Fruit fly (Drosophila melanogaster) whole organism, embryonic: ENCODE data around the gene CG17168.

Experiments used
- Asciz ChIP-seq: fragments of 200-800 bp; sonication (Bioruptor generic); optimal IDR thresholded peaks from 2 replicates; lab custom pipeline; 2017; ENCODE audit warnings: missing biosample characterization, mild to moderate bottlenecking, missing genetic modification characterization, missing genetic modification reagents
- Atf6 ChIP-seq: fragments of 200-800 bp; sonication (Bioruptor generic); IDR thresholded peaks from 2 replicates; pipeline ENCODE4 v1.3.6; 2022; ENCODE audit warnings: missing biosample characterization, missing genetic modification characterization
- B-H1 ChIP-seq: fragments of 200-800 bp; sonication (Bioruptor generic); IDR thresholded peaks from 3 replicates; pipeline ENCODE4 v1.3.6; 2022; ENCODE audit warnings: missing biosample characterization, missing genetic modification characterization
- CG11695 ChIP-seq: fragments of 200-800 bp; sonication (Bioruptor generic); IDR thresholded peaks from 3 replicates; pipeline ENCODE4 v1.3.6; 2022; ENCODE audit warnings: missing biosample characterization, missing genetic modification characterization
- CG12155 ChIP-seq: fragments of 200-800 bp; sonication (Bioruptor generic); optimal IDR thresholded peaks from 3 replicates; lab custom pipeline; 2016; ENCODE audit warnings: missing biosample characterization, missing genetic modification characterization
- CG1233 ChIP-seq: fragments of 200-800 bp; sonication (Bioruptor generic); optimal IDR thresholded peaks from 4 replicates; lab custom pipeline; 2018; ENCODE audit warnings: missing biosample characterization, mild to moderate bottlenecking, missing genetic modification characterization
- CG12744 ChIP-seq: fragments of 200-800 bp; sonication (Bioruptor generic); optimal IDR thresholded peaks from 2 replicates; lab custom pipeline; 2016; ENCODE audit warnings: missing biosample characterization, missing genetic modification characterization
- CG16779 ChIP-seq: fragments of 200-800 bp; sonication (Bioruptor generic); IDR thresholded peaks from 2 replicates; pipeline ENCODE4 v1.3.6; 2022; ENCODE audit warnings: missing biosample characterization, missing genetic modification characterization
- CG18619 ChIP-seq: fragments of 200-800 bp; sonication (Bioruptor generic); optimal IDR thresholded peaks from 3 replicates; lab custom pipeline; 2017; ENCODE audit warnings: missing biosample characterization, mild to moderate bottlenecking, missing genetic modification characterization
- CG33213 ChIP-seq: fragments of 200-800 bp; sonication (Bioruptor generic); optimal IDR thresholded peaks from 3 replicates; lab custom pipeline; 2016; ENCODE audit warnings: missing biosample characterization, missing genetic modification characterization
- CG34422 ChIP-seq: fragments of 200-800 bp; sonication (Bioruptor generic); IDR thresholded peaks from 3 replicates; pipeline ENCODE4 v1.3.6; 2022; ENCODE audit warnings: missing biosample characterization, missing genetic modification characterization
- CG3995 ChIP-seq: fragments of 200-800 bp; sonication (Bioruptor generic); optimal IDR thresholded peaks from 3 replicates; lab custom pipeline; 2016; ENCODE audit warnings: missing biosample characterization, missing genetic modification characterization
- CG4328 ChIP-seq: fragments of 200-800 bp; sonication (Bioruptor generic); optimal IDR thresholded peaks from 3 replicates; lab custom pipeline; 2017; ENCODE audit warnings: missing biosample characterization, missing genetic modification reagents, missing genetic modification characterization
- CG4854 ChIP-seq: fragments of 200-800 bp; sonication (Bioruptor generic); optimal IDR thresholded peaks from 2 replicates; lab custom pipeline; 2016; ENCODE audit warnings: missing biosample characterization, missing genetic modification characterization, inconsistent platforms
- CG6683 ChIP-seq: fragments of 200-800 bp; sonication (Bioruptor generic); optimal IDR thresholded peaks from 2 replicates; lab custom pipeline; 2017; ENCODE audit warnings: missing biosample characterization, mild to moderate bottlenecking, missing genetic modification characterization, missing genetic modification reagents
- CG7372 ChIP-seq: fragments of 200-800 bp; sonication (Bioruptor generic); IDR thresholded peaks from 2 replicates; pipeline ENCODE4 v1.3.6; 2022; ENCODE audit warnings: missing biosample characterization, missing genetic modification characterization
- CG8924 ChIP-seq: fragments of 200-800 bp; optimal IDR thresholded peaks from 3 replicates; lab custom pipeline; 2019; ENCODE audit warnings: missing biosample characterization, mild to moderate bottlenecking, missing genetic modification characterization, moderate library complexity
- CG9797 ChIP-seq: fragments of 200-800 bp; sonication (Bioruptor generic); optimal IDR thresholded peaks from 3 replicates; lab custom pipeline; 2018; ENCODE audit warnings: missing biosample characterization, mild to moderate bottlenecking, missing genetic modification characterization
- CTCF ChIP-seq: fragments of 200-800 bp; sonication (Bioruptor generic); optimal IDR thresholded peaks from 2 replicates; lab custom pipeline; 2017; ENCODE audit warnings: missing biosample characterization, mild to moderate bottlenecking, missing genetic modification characterization, moderate library complexity
- Dbx ChIP-seq: fragments of 200-800 bp; sonication (Bioruptor generic); IDR thresholded peaks from 3 replicates; pipeline ENCODE4 v1.3.6; 2022; ENCODE audit warnings: missing biosample characterization, missing genetic modification characterization
- Drgx ChIP-seq: fragments of 200-800 bp; sonication (Bioruptor generic); IDR thresholded peaks from 2 replicates; pipeline ENCODE4 v1.3.6; 2022; ENCODE audit warnings: missing biosample characterization, missing genetic modification characterization
- HLHmδ ChIP-seq: fragments of 200-800 bp; sonication (Bioruptor generic); optimal IDR thresholded peaks from 2 replicates; lab custom pipeline; 2018; ENCODE audit warnings: missing biosample characterization, mild to moderate bottlenecking, missing genetic modification characterization, moderate library complexity
- Med ChIP-seq: fragments of 200-800 bp; sonication (Bioruptor generic); peaks from one replicate; lab custom pipeline; 2016; ENCODE audit warnings: missing biosample characterization, missing genetic modification characterization, mild to moderate bottlenecking, inconsistent platforms, moderate library complexity
- NK7.1 ChIP-seq: fragments of 200-800 bp; sonication (Bioruptor generic); optimal IDR thresholded peaks from 3 replicates; lab custom pipeline; 2016; ENCODE audit warnings: missing biosample characterization, missing genetic modification characterization
- Ptx1 ChIP-seq: fragments of 200-800 bp; sonication (Bioruptor generic); IDR thresholded peaks from 2 replicates; pipeline ENCODE4 v1.3.6; 2022; ENCODE audit warnings: missing biosample characterization, missing genetic modification characterization
- Sox102F ChIP-seq: fragments of 200-800 bp; sonication (Bioruptor generic); optimal IDR thresholded peaks from 2 replicates; lab custom pipeline; 2018; ENCODE audit warnings: missing biosample characterization, mild to moderate bottlenecking, missing genetic modification characterization, moderate library complexity
- Taf1 ChIP-seq: fragments of 200-800 bp; sonication (Bioruptor generic); IDR thresholded peaks from 2 replicates; pipeline ENCODE4 v1.3.6; 2022; ENCODE audit warnings: missing biosample characterization, missing genetic modification characterization
- Usf ChIP-seq: fragments of 200-800 bp; sonication (Bioruptor generic); optimal IDR thresholded peaks from 2 replicates; lab custom pipeline; 2017; ENCODE audit warnings: missing genotype, missing biosample characterization, missing genetic modification characterization
- br ChIP-seq: fragments of >200 bp; optimal IDR thresholded peaks from 2 replicates; lab custom pipeline; 2017
- crol ChIP-seq: fragments of 200-800 bp; sonication (Bioruptor generic); IDR thresholded peaks from 2 replicates; pipeline ENCODE4 v1.3.6; 2022; ENCODE audit warnings: missing biosample characterization, missing genetic modification characterization
- cwo ChIP-seq: fragments of 200-800 bp; sonication (Bioruptor generic); optimal IDR thresholded peaks from 3 replicates; lab custom pipeline; 2017; ENCODE audit warnings: missing biosample characterization, missing genetic modification characterization, mild to moderate bottlenecking, moderate library complexity, missing genetic modification reagents
- dpn ChIP-seq, 2 experiments: fragments of 200-800 bp; sonication (Bioruptor generic); optimal IDR thresholded peaks; 3 replicates each; lab custom pipeline; 2016; ENCODE audit warnings: missing biosample characterization in 2 of 2, missing genetic modification characterization in 2 of 2
- ewg ChIP-seq: fragments of 200-800 bp; sonication (Bioruptor generic); optimal IDR thresholded peaks from 3 replicates; lab custom pipeline; 2017; ENCODE audit warnings: mild to moderate bottlenecking, missing biosample characterization, missing genetic modification reagents, missing genetic modification characterization
- fd102C ChIP-seq: fragments of 200-800 bp; sonication (Bioruptor generic); optimal IDR thresholded peaks from 2 replicates; lab custom pipeline; 2018; ENCODE audit warnings: missing biosample characterization, mild to moderate bottlenecking, missing genetic modification characterization, moderate library complexity
- fd96Cb ChIP-seq: fragments of 200-800 bp; sonication (Bioruptor generic); optimal IDR thresholded peaks from 2 replicates; lab custom pipeline; 2018; ENCODE audit warnings: missing biosample characterization, mild to moderate bottlenecking, missing genetic modification characterization, moderate library complexity
- ftz-f1 ChIP-seq: fragments of 200-800 bp; sonication (Bioruptor generic); optimal IDR thresholded peaks from 2 replicates; lab custom pipeline; 2016; ENCODE audit warnings: missing biosample characterization, missing genetic modification characterization
- gt ChIP-seq: fragments of 200-800 bp; sonication (Bioruptor generic); IDR thresholded peaks from 2 replicates; pipeline ENCODE4 v1.3.6; 2022; ENCODE audit warnings: missing biosample characterization, missing genetic modification characterization
- kah ChIP-seq: fragments of 200-800 bp; sonication (Bioruptor generic); optimal IDR thresholded peaks from 2 replicates; lab custom pipeline; 2018; ENCODE audit warnings: missing biosample characterization, mild to moderate bottlenecking, missing genetic modification characterization
- ken ChIP-seq: fragments of 200-800 bp; sonication (Bioruptor generic); IDR thresholded peaks from 3 replicates; pipeline ENCODE4 v1.3.6; 2022; ENCODE audit warnings: missing biosample characterization, missing genetic modification characterization
- kni ChIP-seq: fragments of 200-800 bp; sonication (Bioruptor generic); optimal IDR thresholded peaks from 3 replicates; lab custom pipeline; 2017; ENCODE audit warnings: mild to moderate bottlenecking, missing biosample characterization, missing genetic modification reagents, missing genetic modification characterization
- lbe ChIP-seq: fragments of 200-800 bp; sonication (Bioruptor generic); optimal IDR thresholded peaks from 2 replicates; lab custom pipeline; 2016; ENCODE audit warnings: missing biosample characterization, mild to moderate bottlenecking, missing genetic modification characterization
- luna ChIP-seq: fragments of 200-800 bp; sonication (Bioruptor generic); optimal IDR thresholded peaks from 2 replicates; lab custom pipeline; 2016; ENCODE audit warnings: missing biosample characterization, missing genetic modification characterization
- mld ChIP-seq: fragments of 200-800 bp; sonication (Bioruptor generic); IDR thresholded peaks from 3 replicates; pipeline ENCODE4 v1.3.6; 2022; ENCODE audit warnings: missing biosample characterization, missing genetic modification characterization; ENCODE audit not compliant: partially characterized antibody
- repo ChIP-seq: fragments of 200-800 bp; sonication (Bioruptor generic); optimal IDR thresholded peaks from 2 replicates; lab custom pipeline; 2016; ENCODE audit warnings: missing biosample characterization, missing genetic modification characterization
- salm ChIP-seq: fragments of 200-800 bp; sonication (Bioruptor generic); optimal IDR thresholded peaks from 2 replicates; lab custom pipeline; 2018; ENCODE audit warnings: missing biosample characterization, mild to moderate bottlenecking, missing genetic modification characterization
- sisA ChIP-seq: fragments of 200-800 bp; sonication (Bioruptor generic); IDR thresholded peaks from 2 replicates; pipeline ENCODE4 v1.3.6; 2022; ENCODE audit warnings: missing biosample characterization, missing genetic modification characterization
- sqz ChIP-seq: fragments of 200-800 bp; sonication (Bioruptor generic); optimal IDR thresholded peaks from 3 replicates; lab custom pipeline; 2018; ENCODE audit warnings: missing biosample characterization, mild to moderate bottlenecking, missing genetic modification characterization
- tio ChIP-seq: fragments of 200-800 bp; sonication (Bioruptor generic); optimal IDR thresholded peaks from 2 replicates; lab custom pipeline; 2017; ENCODE audit warnings: missing biosample characterization, missing genetic modification characterization, inconsistent platforms
- toy ChIP-seq: fragments of 200-800 bp; sonication (Bioruptor generic); IDR thresholded peaks from 2 replicates; pipeline ENCODE4 v1.3.6; 2022; ENCODE audit warnings: missing biosample characterization, missing genetic modification characterization
- vfl ChIP-seq: fragments of 200-800 bp; sonication (Bioruptor generic); optimal IDR thresholded peaks from 2 replicates; lab custom pipeline; 2016; ENCODE audit warnings: missing biosample characterization, missing genetic modification characterization
- wek ChIP-seq: fragments of 200-800 bp; sonication (Bioruptor generic); optimal IDR thresholded peaks from 3 replicates; lab custom pipeline; 2018; ENCODE audit warnings: missing biosample characterization, mild to moderate bottlenecking, missing genetic modification characterization, moderate library complexity
- wor ChIP-seq: fragments of 200-800 bp; sonication (Bioruptor generic); IDR thresholded peaks from 2 replicates; pipeline ENCODE4 v1.3.6; 2022; ENCODE audit warnings: missing biosample characterization, missing genetic modification characterization
- yki ChIP-seq: fragments of >200 bp; optimal IDR thresholded peaks from 3 replicates; lab custom pipeline; 2018
- zfh2 ChIP-seq: fragments of 200-800 bp; sonication (Bioruptor generic); optimal IDR thresholded peaks from 2 replicates; lab custom pipeline; 2016; ENCODE audit warnings: missing biosample characterization, missing genetic modification characterization

Gene CG17168

DNA sequence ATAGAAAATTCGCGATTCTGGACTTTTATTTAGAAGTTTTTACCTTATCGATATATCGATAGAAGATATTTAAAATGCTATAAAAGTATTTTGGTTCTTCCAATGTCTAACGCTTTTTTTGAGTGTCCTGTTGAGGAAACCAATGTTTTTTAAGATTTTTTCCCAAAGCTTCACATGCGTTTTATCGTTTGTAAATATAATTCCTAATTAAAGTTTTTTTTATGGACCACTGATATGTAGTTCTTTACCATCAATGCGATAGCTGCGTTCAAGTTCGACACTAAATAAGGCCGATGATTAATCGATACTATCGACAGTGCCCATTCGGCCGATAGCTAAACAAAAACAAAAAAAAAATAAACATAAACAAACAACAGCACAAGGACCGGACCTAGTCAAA, 23.2 kb downstream of the CG17168 start, which contains the start of gene ATbp (continued):
- no peak for TF ChIP-seq sisA (GFP tag; lab: Robert Waterston, UW)
- no peak for TF ChIP-seq Usf (GFP tag; lab: Kevin White, UChicago)
- no peak for TF ChIP-seq toy (GFP tag; lab: Robert Waterston, UW)
- no peak for TF ChIP-seq kni (GFP tag; lab: Kevin White, UChicago)
- TF ChIP-seq CG12155: no peak
- no peak for TF ChIP-seq CG4854 (GFP tag; lab: Kevin White, UChicago)
- no peak for TF ChIP-seq tio (GFP tag; lab: Kevin White, UChicago)
- no peak for TF ChIP-seq salm (tag; lab: Kevin White, UChicago)
- TF ChIP-seq wek: no peak
- no peak for TF ChIP-seq CG6683 (GFP tag; lab: Kevin White, UChicago)
- no peak for TF ChIP-seq vfl (GFP tag; lab: Kevin White, UChicago)
- TF ChIP-seq dpn (GFP tag; optimal IDR thresholded peaks at IDR 0.05; lab: Kevin White, UChicago): no peak
- peak; percentile 85 for TF ChIP-seq mld (GFP tag; lab: Robert Waterston, UW)
- TF ChIP-seq CG3995 (GFP tag; lab: Kevin White, UChicago): peak; percentile 92
- TF ChIP-seq Taf1 (GFP tag; lab: Robert Waterston, UW): no peak
- TF ChIP-seq ken: no peak
- TF ChIP-seq CG12744 (GFP tag; lab: Kevin White, UChicago): no peak
- no peak for TF ChIP-seq cwo (GFP tag; lab: Kevin White, UChicago)
- TF ChIP-seq CG8924 (tag; lab: Kevin White, UChicago): no peak
- no peak for TF ChIP-seq CG34422 (GFP tag; lab: Robert Waterston, UW)
- TF ChIP-seq CG11695: no peak
- no peak for TF ChIP-seq wor (GFP tag; lab: Robert Waterston, UW)
- TF ChIP-seq zfh2 (GFP tag; lab: Kevin White, UChicago): no peak
- TF ChIP-seq HLHmδ (GFP tag; lab: Kevin White, UChicago): no peak
- no peak for TF ChIP-seq CG1233
- no peak for TF ChIP-seq ewg (GFP tag; lab: Kevin White, UChicago)
- peak; percentile 2 for TF ChIP-seq CTCF
- TF ChIP-seq B-H1 (GFP tag; lab: Robert Waterston, UW): no peak
- no peak for TF ChIP-seq gt (GFP tag; lab: Robert Waterston, UW)
- no peak for TF ChIP-seq fd102C (GFP tag; lab: Kevin White, UChicago)
- TF ChIP-seq CG7372: no peak
- TF ChIP-seq br (lab: Kevin White, UChicago): no peak
- TF ChIP-seq Atf6 (GFP tag; lab: Robert Waterston, UW): no peak
- no peak for TF ChIP-seq NK7.1 (GFP tag; lab: Kevin White, UChicago)
- no peak for TF ChIP-seq Ptx1 (GFP tag; lab: Robert Waterston, UW)
- TF ChIP-seq sqz (GFP tag; lab: Kevin White, UChicago): peak; percentile 63
- no peak for TF ChIP-seq ftz-f1
- TF ChIP-seq crol (GFP tag; lab: Robert Waterston, UW): no peak
- TF ChIP-seq Asciz (GFP tag; lab: Kevin White, UChicago): no peak
- TF ChIP-seq CG33213: no peak
- TF ChIP-seq repo (GFP tag; lab: Kevin White, UChicago): no peak
- no peak for TF ChIP-seq yki (lab: Kevin White, UChicago)
- TF ChIP-seq CG9797 (GFP tag; lab: Kevin White, UChicago): no peak
- TF ChIP-seq fd96Cb (tag; lab: Kevin White, UChicago): no peak
- no peak for TF ChIP-seq lbe (GFP tag; lab: Kevin White, UChicago)
- no peak for TF ChIP-seq CG16779 (GFP tag; lab: Robert Waterston, UW)
- TF ChIP-seq Med: peak; percentile 36
- TF ChIP-seq CG18619 (GFP tag; lab: Kevin White, UChicago): no peak
- TF ChIP-seq Sox102F (GFP tag; lab: Kevin White, UChicago): no peak
- no peak for TF ChIP-seq luna (GFP tag; lab: Kevin White, UChicago)
- no peak for TF ChIP-seq kah (GFP tag; lab: Kevin White, UChicago)
- 0 out of 3 replicates have a peak, but pooled peaks have one; percentile 14 for TF ChIP-seq Dbx (GFP tag; lab: Robert Waterston, UW)
- no peak for TF ChIP-seq Drgx (GFP tag; lab: Robert Waterston, UW)
- no peak for TF ChIP-seq CG4328 (GFP tag; lab: Kevin White, UChicago)
